Fruit fly (Drosophila melanogaster) whole organism, embryonic: ENCODE measurements around the gene Ctr1B.
A peak's percentile ranks its signal among the peaks of the same experiment; 100 is the strongest.

Experiments used
- CG10267 ChIP-seq: fragments of 200-800 bp; sonication (Bioruptor generic); optimal IDR thresholded peaks from 2 replicates; lab custom pipeline; 2018; ENCODE audit warnings: missing biosample characterization, mild to moderate bottlenecking, missing genetic modification characterization, moderate library complexity
- CG10979 ChIP-seq: fragments of 200-800 bp; sonication (Bioruptor generic); optimal IDR thresholded peaks from 2 replicates; lab custom pipeline; 2018; ENCODE audit warnings: missing biosample characterization, mild to moderate bottlenecking, missing genetic modification characterization, moderate library complexity
- CG13624 ChIP-seq: fragments of 200-800 bp; sonication (Bioruptor generic); optimal IDR thresholded peaks from 2 replicates; lab custom pipeline; 2016; ENCODE audit warnings: missing biosample characterization, missing genetic modification characterization
- CG14710 ChIP-seq: fragments of 200-800 bp; sonication (Bioruptor generic); optimal IDR thresholded peaks from 3 replicates; lab custom pipeline; 2019; ENCODE audit warnings: missing biosample characterization, mild to moderate bottlenecking, missing genetic modification characterization, moderate library complexity
- CG15696 ChIP-seq: fragments of 200-800 bp; sonication (Bioruptor generic); optimal IDR thresholded peaks from 2 replicates; lab custom pipeline; 2019; ENCODE audit warnings: missing biosample characterization, mild to moderate bottlenecking, missing genetic modification characterization, moderate library complexity
- CG16779 ChIP-seq: fragments of 200-800 bp; sonication (Bioruptor generic); IDR thresholded peaks from 2 replicates; pipeline ENCODE4 v1.3.6; 2022; ENCODE audit warnings: missing biosample characterization, missing genetic modification characterization
- CG17829 ChIP-seq: fragments of 200-800 bp; optimal IDR thresholded peaks from 2 replicates; lab custom pipeline; 2019; ENCODE audit warnings: missing biosample characterization, mild to moderate bottlenecking, missing genetic modification characterization, moderate library complexity
- CG1832 ChIP-seq: fragments of 200-800 bp; sonication (Bioruptor generic); optimal IDR thresholded peaks from 2 replicates; lab custom pipeline; 2017; ENCODE audit warnings: missing biosample characterization, mild to moderate bottlenecking, missing genetic modification characterization, inconsistent platforms
- CG2889 ChIP-seq: fragments of 200-800 bp; sonication (Bioruptor generic); IDR thresholded peaks from 3 replicates; pipeline ENCODE4 v1.3.6; 2022; ENCODE audit warnings: missing biosample characterization, missing genetic modification characterization
- CG42726 ChIP-seq: fragments of 200-800 bp; sonication (Bioruptor generic); IDR thresholded peaks from 2 replicates; pipeline ENCODE4 v1.3.6; 2022; ENCODE audit warnings: missing biosample characterization, missing genetic modification characterization; ENCODE audit not compliant: partially characterized antibody
- CG5953 ChIP-seq: fragments of 200-800 bp; sonication (Bioruptor generic); IDR thresholded peaks from 2 replicates; pipeline ENCODE4 v1.3.6; 2022; ENCODE audit warnings: missing biosample characterization, missing genetic modification characterization
- CG7987 ChIP-seq: fragments of 200-800 bp; sonication (Bioruptor generic); optimal IDR thresholded peaks from 2 replicates; lab custom pipeline; 2018; ENCODE audit warnings: missing biosample characterization, mild to moderate bottlenecking, missing genetic modification characterization, moderate library complexity
- CG8281 ChIP-seq: fragments of 200-800 bp; sonication (Bioruptor generic); optimal IDR thresholded peaks from 2 replicates; lab custom pipeline; 2018; ENCODE audit warnings: missing biosample characterization, mild to moderate bottlenecking, missing genetic modification characterization, moderate library complexity
- CG8924 ChIP-seq: fragments of 200-800 bp; optimal IDR thresholded peaks from 3 replicates; lab custom pipeline; 2019; ENCODE audit warnings: missing biosample characterization, mild to moderate bottlenecking, missing genetic modification characterization, moderate library complexity
- CG9727 ChIP-seq: fragments of 200-800 bp; sonication (Bioruptor generic); optimal IDR thresholded peaks from 3 replicates; lab custom pipeline; 2017; ENCODE audit warnings: missing biosample characterization, mild to moderate bottlenecking, missing genetic modification characterization
- D ChIP-seq, 2 experiments: fragments of 200-800 bp in 1 of 2; fragments of >200 bp in 1 of 2; sonication (Bioruptor generic) in 1 of 2; optimal IDR thresholded peaks; 2 replicates in 1 of 2; 3 replicates in 1 of 2; lab custom pipeline; 2017; ENCODE audit warnings: mild to moderate bottlenecking in 1 of 2, missing biosample characterization in 1 of 2, missing genetic modification characterization in 1 of 2, missing genetic modification reagents in 1 of 2
- D19A ChIP-seq: fragments of 200-800 bp; optimal IDR thresholded peaks from 3 replicates; lab custom pipeline; 2019; ENCODE audit warnings: missing biosample characterization, mild to moderate bottlenecking, missing genetic modification characterization, moderate library complexity
- Elba2 ChIP-seq: fragments of 200-800 bp; sonication (Bioruptor generic); optimal IDR thresholded peaks from 3 replicates; lab custom pipeline; 2016; ENCODE audit warnings: missing biosample characterization, missing genetic modification characterization
- Fer3 ChIP-seq: fragments of 200-800 bp; sonication (Bioruptor generic); optimal IDR thresholded peaks from 2 replicates; lab custom pipeline; 2018; ENCODE audit warnings: missing biosample characterization, mild to moderate bottlenecking, missing genetic modification characterization, moderate library complexity
- Mes4 ChIP-seq: fragments of 200-800 bp; sonication (Bioruptor generic); optimal IDR thresholded peaks from 2 replicates; lab custom pipeline; 2016; ENCODE audit warnings: missing biosample characterization, missing genetic modification characterization
- Nf-YA ChIP-seq: fragments of 200-800 bp; sonication (Bioruptor generic); IDR thresholded peaks from 2 replicates; pipeline ENCODE4 v1.3.6; 2022; ENCODE audit warnings: missing biosample characterization, missing genetic modification characterization
- Opbp ChIP-seq: fragments of 200-800 bp; sonication (Bioruptor generic); IDR thresholded peaks from 3 replicates; pipeline ENCODE4 v1.3.6; 2022; ENCODE audit warnings: missing biosample characterization, missing genetic modification characterization; ENCODE audit not compliant: partially characterized antibody
- Optix ChIP-seq: fragments of 200-800 bp; sonication (Bioruptor generic); IDR thresholded peaks from 3 replicates; pipeline ENCODE4 v1.3.6; 2022; ENCODE audit warnings: missing biosample characterization, missing genetic modification characterization
- Xrp1 ChIP-seq: fragments of 200-800 bp; sonication (Bioruptor generic); IDR thresholded peaks from 2 replicates; pipeline ENCODE4 v1.3.6; 2022; ENCODE audit warnings: missing biosample characterization, missing genetic modification characterization
- ab ChIP-seq: fragments of 200-800 bp; sonication (Bioruptor generic); optimal IDR thresholded peaks from 2 replicates; lab custom pipeline; 2016; ENCODE audit warnings: missing biosample characterization, missing genetic modification characterization
- ato ChIP-seq: fragments of 200-800 bp; sonication (Bioruptor generic); IDR thresholded peaks from 2 replicates; pipeline ENCODE4 v1.3.6; 2022; ENCODE audit warnings: missing biosample characterization, missing genetic modification characterization; ENCODE audit not compliant: partially characterized antibody
- chn ChIP-seq: fragments of 200-800 bp; sonication (Bioruptor generic); optimal IDR thresholded peaks from 2 replicates; lab custom pipeline; 2016; ENCODE audit warnings: missing biosample characterization, missing genetic modification characterization
- disco-r ChIP-seq: fragments of 200-800 bp; sonication (Bioruptor generic); optimal IDR thresholded peaks from 2 replicates; lab custom pipeline; 2016; ENCODE audit warnings: missing biosample characterization, missing genetic modification characterization
- dm ChIP-seq: fragments of 200-800 bp; sonication (Bioruptor generic); optimal IDR thresholded peaks from 3 replicates; lab custom pipeline; 2016; ENCODE audit warnings: missing biosample characterization, missing genetic modification characterization
- dmrt11E ChIP-seq: fragments of 200-800 bp; sonication (Bioruptor generic); optimal IDR thresholded peaks from 3 replicates; lab custom pipeline; 2018; ENCODE audit warnings: missing biosample characterization, mild to moderate bottlenecking, missing genetic modification characterization, moderate library complexity
- eve ChIP-seq, 2 experiments: fragments of >200 bp; optimal IDR thresholded peaks; 2 replicates each; lab custom pipeline; 2017; ENCODE audit warnings: missing biosample characterization in 2 of 2, missing genetic modification characterization in 2 of 2
- fd102C ChIP-seq: fragments of 200-800 bp; sonication (Bioruptor generic); optimal IDR thresholded peaks from 2 replicates; lab custom pipeline; 2018; ENCODE audit warnings: missing biosample characterization, mild to moderate bottlenecking, missing genetic modification characterization, moderate library complexity
- lola ChIP-seq, 3 experiments: fragments of >200 bp in 2 of 3; fragments of 200-800 bp in 1 of 3; sonication (Bioruptor generic) in 1 of 3; optimal IDR thresholded peaks; 2 replicates each; lab custom pipeline; 2017 to 2019; ENCODE audit warnings: missing biosample characterization in 3 of 3, missing genetic modification characterization in 3 of 3, mild to moderate bottlenecking in 1 of 3, moderate library complexity in 1 of 3
- pfk ChIP-seq: fragments of 200-800 bp; sonication (Bioruptor generic); optimal IDR thresholded peaks from 2 replicates; lab custom pipeline; 2018; ENCODE audit warnings: missing biosample characterization, mild to moderate bottlenecking, missing genetic modification characterization, moderate library complexity
- sens ChIP-seq: fragments of 200-800 bp; sonication (Bioruptor generic); peaks from one replicate; lab custom pipeline; 2016; ENCODE audit warnings: missing biosample characterization, missing genetic modification characterization
- stc ChIP-seq: fragments of 200-800 bp; sonication (Bioruptor generic); IDR thresholded peaks from 2 replicates; pipeline ENCODE4 v1.3.6; 2022; ENCODE audit warnings: missing biosample characterization, missing genetic modification characterization
- tio ChIP-seq: fragments of 200-800 bp; sonication (Bioruptor generic); optimal IDR thresholded peaks from 2 replicates; lab custom pipeline; 2017; ENCODE audit warnings: missing biosample characterization, missing genetic modification characterization, inconsistent platforms
- tll ChIP-seq, 2 experiments: fragments of 200-800 bp in 1 of 2; fragments of >200 bp in 1 of 2; sonication (Bioruptor generic) in 1 of 2; optimal IDR thresholded peaks; 2 replicates each; lab custom pipeline; 2017 to 2019; ENCODE audit warnings: missing biosample characterization in 2 of 2, missing genetic modification characterization in 2 of 2, mild to moderate bottlenecking in 1 of 2, moderate library complexity in 1 of 2
- trem ChIP-seq: fragments of 200-800 bp; optimal IDR thresholded peaks from 3 replicates; lab custom pipeline; 2019; ENCODE audit warnings: missing biosample characterization, mild to moderate bottlenecking, missing genetic modification characterization, moderate library complexity
- twi ChIP-seq: fragments of 200-800 bp; optimal IDR thresholded peaks from 2 replicates; lab custom pipeline; 2019; ENCODE audit warnings: missing biosample characterization, mild to moderate bottlenecking, missing genetic modification characterization, moderate library complexity
- zen ChIP-seq: fragments of 200-800 bp; sonication (Bioruptor generic); optimal IDR thresholded peaks from 3 replicates; lab custom pipeline; 2018; ENCODE audit warnings: missing biosample characterization, mild to moderate bottlenecking, missing genetic modification characterization, moderate library complexity
- zf30C ChIP-seq: fragments of 200-800 bp; sonication (Bioruptor generic); optimal IDR thresholded peaks from 3 replicates; lab custom pipeline; 2018; ENCODE audit warnings: missing biosample characterization, mild to moderate bottlenecking, missing genetic modification characterization

Ctr1B gene

dm6 chr3R:8279970-8280369, 37.4 kb upstream of the Ctr1B start:
- TF ChIP-seq Elba2 (GFP tag; lab: Kevin White, UChicago) (no peak), chn (GFP tag; lab: Kevin White, UChicago) (no peak), CG42726 (GFP tag; lab: Robert Waterston, UW) (no peak), CG7987 (GFP tag; lab: Kevin White, UChicago) (no peak), CG5953 (GFP tag; lab: Robert Waterston, UW) (no peak), sens (GFP tag; lab: Kevin White, UChicago) (peak; percentile 19), fd102C (GFP tag; lab: Kevin White, UChicago) (no peak), ab (GFP tag; lab: Kevin White, UChicago) (no peak), Opbp (GFP tag; lab: Robert Waterston, UW) (0 out of 3 replicates have a peak, but pooled peaks have one; percentile 32), Mes4 (GFP tag; lab: Kevin White, UChicago) (no peak), disco-r (no peak), tio (GFP tag; lab: Kevin White, UChicago) (no peak), dm (no peak), CG8281 (tag; lab: Kevin White, UChicago) (peak; percentile 90)
- TF ChIP-seq, all 482 proteins: peak for 3

- TF ChIP-seq Fer3: no peak
- TF ChIP-seq Xrp1 (GFP tag; lab: Robert Waterston, UW): no peak
- TF ChIP-seq D19A (tag; lab: Kevin White, UChicago): peak; percentile 23
Observed at dm6 chr3R:8282727-8283126, 34.7 kb upstream of the Ctr1B start.

dm6 chr3R:8284234-8284633, 33.2 kb upstream of the Ctr1B start:
- TF ChIP-seq stc (GFP tag; lab: Robert Waterston, UW): no peak
- TF ChIP-seq tll (GFP tag; optimal IDR thresholded peaks at IDR 0.05; lab: Kevin White, UChicago): peak in 1 of 2 experiments; percentile 75
- peak; percentile 100 for TF ChIP-seq D (optimal IDR thresholded peaks at IDR 0.05; lab: Kevin White, UChicago)
- TF ChIP-seq D (GFP tag; optimal IDR thresholded peaks at IDR 0.05; lab: Kevin White, UChicago): no peak
- TF ChIP-seq CG2889 (GFP tag; lab: Robert Waterston, UW): 0 out of 3 replicates have a peak, but pooled peaks have one; percentile 15
- TF ChIP-seq twi (tag; lab: Kevin White, UChicago): peak; percentile 18
- TF ChIP-seq zen: peak; percentile 39

- peak; percentile 66 for TF ChIP-seq zf30C
- peak; percentile 83 for TF ChIP-seq twi (tag; lab: Kevin White, UChicago)
- TF ChIP-seq CG14710: peak; percentile 28
- TF ChIP-seq CG16779 (GFP tag; lab: Robert Waterston, UW): no peak
- no peak for TF ChIP-seq pfk (GFP tag; lab: Kevin White, UChicago)
- peak; percentile 54 for TF ChIP-seq CG9727 (GFP tag; lab: Kevin White, UChicago)
- TF ChIP-seq CG8924 (tag; lab: Kevin White, UChicago): peak; percentile 9
- TF ChIP-seq D (optimal IDR thresholded peaks at IDR 0.05; lab: Kevin White, UChicago): peak; percentile 71
- TF ChIP-seq D (GFP tag; optimal IDR thresholded peaks at IDR 0.05; lab: Kevin White, UChicago): no peak
- no peak for TF ChIP-seq Nf-YA (GFP tag; lab: Robert Waterston, UW)
- TF ChIP-seq dmrt11E (tag; lab: Kevin White, UChicago): peak; percentile 29
- TF ChIP-seq ato: peak; percentile 42; the same call in 1 of the 2 replicates
- peak; percentile 42 for TF ChIP-seq CG10979 (tag; lab: Kevin White, UChicago)
- peak; percentile 41 for TF ChIP-seq CG1832 (GFP tag; lab: Kevin White, UChicago)
- TF ChIP-seq CG15696 (tag; lab: Kevin White, UChicago): peak; percentile 76
- TF ChIP-seq chn (GFP tag; lab: Kevin White, UChicago): no peak
- 0 out of 3 replicates have a peak, but pooled peaks have one; percentile 14 for TF ChIP-seq Optix
- TF ChIP-seq eve (GFP tag; optimal IDR thresholded peaks at IDR 0.05; lab: Kevin White, UChicago): no peak
- TF ChIP-seq CG10267: peak; percentile 36
- peak; percentile 12 for TF ChIP-seq CG17829 (tag; lab: Kevin White, UChicago)
- no peak for TF ChIP-seq CG13624 (GFP tag; lab: Kevin White, UChicago)
- TF ChIP-seq stc (GFP tag; lab: Robert Waterston, UW): no peak
- peak in 1 of 3 experiments; percentile 11 for TF ChIP-seq lola (GFP tag; optimal IDR thresholded peaks at IDR 0.05; lab: Kevin White, UChicago)
- TF ChIP-seq trem (tag; lab: Kevin White, UChicago): peak; percentile 9
Observed at dm6 chr3R:8285727-8286344, 31.6 kb upstream of the Ctr1B start.
